Worm (Caenorhabditis elegans) whole organism, midembryonic: ENCODE data around the gene idpb-2.

Experiments used
- T22C8.4 ChIP-seq: fragments of 200-800 bp; sonication (Bioruptor generic); IDR thresholded peaks from 2 replicates; pipeline ENCODE4 v1.3.6; 2022; ENCODE audit warnings: missing genetic modification characterization, missing compliant biosample characterization
- cog-1 ChIP-seq: sonication (generic microtip); optimal IDR thresholded peaks from 2 replicates; lab custom pipeline; 2016; ENCODE audit warnings: missing genetic modification characterization, missing compliant biosample characterization
- flt-1 ChIP-seq: fragments of 200-800 bp; sonication (Bioruptor generic); IDR thresholded peaks from 2 replicates; pipeline ENCODE4 v1.3.6; 2022; ENCODE audit warnings: missing genetic modification characterization, missing compliant biosample characterization
- klf-2 ChIP-seq: fragments of 200-800 bp; sonication (Bioruptor generic); conservative IDR thresholded peaks from 2 replicates; pipeline ENCODE4 v1.3.6; 2022; ENCODE audit warnings: missing genetic modification reagents, missing genetic modification characterization, missing compliant biosample characterization
- med-1 ChIP-seq: sonication (generic microtip); optimal IDR thresholded peaks from 2 replicates; lab custom pipeline; 2017; ENCODE audit warnings: missing genetic modification characterization, mild to moderate bottlenecking, missing compliant biosample characterization, antibody characterized with exemption, missing genetic modification reagents; ENCODE audit not compliant: insufficient read depth
- ref-1 ChIP-seq: fragments of 200-800 bp; sonication (Bioruptor generic); conservative IDR thresholded peaks from 2 replicates; pipeline ENCODE4 v1.3.6; 2022; ENCODE audit warnings: missing genetic modification reagents, missing genetic modification characterization, missing compliant biosample characterization
- tab-1 ChIP-seq: fragments of 200-800 bp; sonication (Bioruptor generic); IDR thresholded peaks from 2 replicates; pipeline ENCODE4 v1.3.6; 2022; ENCODE audit warnings: missing genetic modification characterization, missing compliant biosample characterization
- ztf-23 ChIP-seq: fragments of 200-800 bp; sonication (Bioruptor generic); IDR thresholded peaks from 2 replicates; pipeline ENCODE4 v1.3.6; 2022; ENCODE audit warnings: missing genetic modification reagents, missing genetic modification characterization, missing compliant biosample characterization
- ztf-29 ChIP-seq: fragments of 200-800 bp; sonication (Bioruptor generic); IDR thresholded peaks from 2 replicates; pipeline ENCODE4 v1.3.6; 2022; ENCODE audit warnings: missing genetic modification reagents, missing genetic modification characterization, missing compliant biosample characterization

Gene idpb-2

ce11 chrII:5020513-5021081 is 48.8 kb downstream of the idpb-2 start:
- TF ChIP-seq cog-1 (no peak), T22C8.4 (GFP tag; lab: Robert Waterston, UW) (no peak), ztf-29 (GFP tag; lab: Robert Waterston, UW) (no peak), flt-1 (GFP tag; lab: Robert Waterston, UW) (no peak), tab-1 (GFP tag; lab: Robert Waterston, UW) (no peak), ztf-23 (GFP tag; lab: Robert Waterston, UW) (no peak), med-1 (GFP tag; lab: Kevin White, UChicago) (no peak), ref-1 (GFP tag; lab: Robert Waterston, UW) (no peak), klf-2 (GFP tag; lab: Robert Waterston, UW) (no peak)

- TF ChIP-seq ztf-23 (GFP tag; lab: Robert Waterston, UW) (no peak), cog-1 (no peak), ref-1 (GFP tag; lab: Robert Waterston, UW) (no peak), T22C8.4 (GFP tag; lab: Robert Waterston, UW) (no peak)
Measured at ce11 chrII:5019389-5020108, 49.9 kb downstream of the idpb-2 start.
